Fruit fly (Drosophila melanogaster) whole organism: ENCODE measurements around the gene CG14273.

ENCODE experiments used
- CG8478 ChIP-seq: fragments of >200 bp; optimal IDR thresholded peaks from 2 replicates; lab custom pipeline; 2018; ENCODE audit warnings: inconsistent platforms
- Dll ChIP-seq: fragments of >200 bp; optimal IDR thresholded peaks from 2 replicates; lab custom pipeline; 2017
- EcR ChIP-seq, 2 experiments: fragments of >200 bp; optimal IDR thresholded peaks; 2 replicates each; lab custom pipeline; 2017; ENCODE audit warnings: missing biosample characterization in 2 of 2, missing genetic modification characterization in 2 of 2, missing genetic modification reagents in 2 of 2
- pan ChIP-seq: fragments of >200 bp; optimal IDR thresholded peaks from 2 replicates; lab custom pipeline; 2017
- psq ChIP-seq: fragments of >200 bp; optimal IDR thresholded peaks from 2 replicates; lab custom pipeline; 2017
- usp ChIP-seq: fragments of >200 bp; optimal IDR thresholded peaks from 2 replicates; lab custom pipeline; 2017; ENCODE audit warnings: missing biosample characterization, missing genetic modification characterization, mixed read lengths

dm6 chr2L:8326414-8327271 lies 15.9 kb upstream of the CG14273 start:
- TF ChIP-seq pan (lab: Kevin White, UChicago) (no peak), CG8478 (lab: Kevin White, UChicago) (no peak), Dll (no peak), EcR (GFP tag; optimal IDR thresholded peaks at IDR 0.05; lab: Kevin White, UChicago) (no peak), usp (GFP tag; lab: Kevin White, UChicago) (no peak), psq (lab: Kevin White, UChicago) (no peak)
